Worm (Caenorhabditis elegans): ENCODE measurements around the gene F43G6.8.
A peak's percentile ranks its signal among the peaks of the same experiment; 100 is the strongest.
"Not testable (repeated sequence)": the region's sequence is repeated elsewhere in the genome, so short reads cannot be mapped to it uniquely, and the experiment has no call there.

ce11 chrII:11824673-11825072, 10.8 kb upstream of the F43G6.8 start:
- TF ChIP-seq ceh-36 (tag; optimal IDR thresholded peaks at IDR 0.05); hmbx-1 (tag; optimal IDR thresholded peaks at IDR 0.05); ama-1 (optimal IDR thresholded peaks at IDR 0.05); flt-1 (GFP tag; IDR thresholded peaks at IDR 0.05); tra-4 (tag; optimal IDR thresholded peaks at IDR 0.05); tbx-37 (GFP tag; conservative IDR thresholded peaks at IDR 0.05); aly-1 (tag; optimal IDR thresholded peaks at IDR 0.05); ceh-13 (GFP tag; optimal IDR thresholded peaks at IDR 0.05); hmg-4 (GFP tag; optimal IDR thresholded peaks at IDR 0.05): not testable (repeated sequence)
- TF ChIP-seq scrt-1 (GFP tag; IDR thresholded peaks at IDR 0.05) = peak; percentile 71
- TF ChIP-seq tbx-11 (GFP tag; IDR thresholded peaks at IDR 0.05) = 0 out of 2 replicates have a peak, but pooled peaks have one; percentile 51

All from whole organism, early embryonic.